Worm (Caenorhabditis elegans) whole organism, L4/young adult: Measurements from ENCODE around the gene C50F4.12.

Experiments
- W03F9.2 ChIP-seq: fragments of 150-350 bp; optimal IDR thresholded peaks from 2 replicates; lab custom pipeline; 2014; ENCODE audit warnings: missing biosample characterization, missing genetic modification characterization
- dao-5 ChIP-seq: sonication (generic microtip); optimal IDR thresholded peaks from 2 replicates; lab custom pipeline; 2016; ENCODE audit warnings: missing genotype, missing genetic modification characterization, moderate library complexity, missing compliant biosample characterization
- him-1 ChIP-seq: sonication (generic microtip); optimal IDR thresholded peaks from 2 replicates; lab custom pipeline; 2016; ENCODE audit warnings: missing genotype, missing genetic modification reagents, missing genetic modification characterization, missing compliant biosample characterization

ce11 chrV:9509597-9509996 lies 29.9 kb downstream of the C50F4.12 start:
- TF ChIP-seq him-1 (tag; lab: Kevin White, UChicago) (no peak), W03F9.2 (tag; lab: Kevin White, UChicago) (no peak), dao-5 (tag; lab: Kevin White, UChicago) (no peak)
